Fruit fly (Drosophila melanogaster) whole organism: Measurements from ENCODE around the gene Cdc6.

ENCODE experiments used
- CG8478 ChIP-seq: fragments of >200 bp; optimal IDR thresholded peaks from 2 replicates; lab custom pipeline; 2018; ENCODE audit warnings: inconsistent platforms
- Dll ChIP-seq: fragments of >200 bp; optimal IDR thresholded peaks from 2 replicates; lab custom pipeline; 2017
- EcR ChIP-seq, 2 experiments: fragments of >200 bp; optimal IDR thresholded peaks; 2 replicates each; lab custom pipeline; 2017; ENCODE audit warnings: missing biosample characterization in 2 of 2, missing genetic modification characterization in 2 of 2, missing genetic modification reagents in 2 of 2
- pan ChIP-seq: fragments of >200 bp; optimal IDR thresholded peaks from 2 replicates; lab custom pipeline; 2017
- psq ChIP-seq: fragments of >200 bp; optimal IDR thresholded peaks from 2 replicates; lab custom pipeline; 2017
- usp ChIP-seq: fragments of >200 bp; optimal IDR thresholded peaks from 2 replicates; lab custom pipeline; 2017; ENCODE audit warnings: missing biosample characterization, missing genetic modification characterization, mixed read lengths

Cdc6 gene

DNA sequence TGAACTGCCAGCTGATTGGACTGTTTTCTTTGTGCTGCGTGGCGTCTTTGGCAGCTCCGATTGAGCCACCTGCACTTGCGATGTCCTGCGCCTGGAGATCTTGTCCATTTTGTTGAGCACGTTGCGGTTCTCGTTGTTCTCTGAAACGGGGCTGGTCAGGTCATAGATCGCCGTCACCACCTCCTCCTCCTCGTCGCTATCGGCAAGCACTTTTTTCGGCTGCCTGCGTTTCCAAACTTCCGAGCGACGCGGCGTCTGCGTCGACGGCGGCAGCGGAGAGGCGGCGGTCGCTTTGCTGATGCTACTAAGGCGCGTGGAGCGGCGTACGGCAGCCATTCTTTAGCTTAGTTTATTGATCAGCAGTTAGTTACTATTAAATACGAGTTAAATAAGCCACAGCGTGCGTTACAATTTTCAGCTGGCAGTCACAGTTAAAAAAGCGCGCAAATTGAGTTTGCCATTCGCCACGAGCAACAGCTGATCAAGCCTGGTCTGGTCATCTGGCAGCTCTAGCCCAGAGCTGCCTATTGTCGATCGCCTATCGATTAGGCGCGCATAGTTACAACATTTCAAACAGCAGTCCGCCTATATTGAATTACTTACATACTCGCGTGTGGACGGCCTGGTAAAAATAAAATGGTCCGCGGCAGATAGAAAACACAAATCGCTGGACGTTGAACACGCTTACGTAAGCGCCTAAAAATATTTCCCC is at the start of gene Cdc6:
Cdc6 (minus strand) TSS at position 456 of the 712 bp plus-strand sequence.
- TF ChIP-seq pan (lab: Kevin White, UChicago) (no peak), EcR (GFP tag; optimal IDR thresholded peaks at IDR 0.05; lab: Kevin White, UChicago) (no peak), usp (GFP tag; lab: Kevin White, UChicago) (no peak), Dll (lab: Kevin White, UChicago) (no peak), CG8478 (lab: Kevin White, UChicago) (no peak), psq (lab: Kevin White, UChicago) (no peak)

DNA sequence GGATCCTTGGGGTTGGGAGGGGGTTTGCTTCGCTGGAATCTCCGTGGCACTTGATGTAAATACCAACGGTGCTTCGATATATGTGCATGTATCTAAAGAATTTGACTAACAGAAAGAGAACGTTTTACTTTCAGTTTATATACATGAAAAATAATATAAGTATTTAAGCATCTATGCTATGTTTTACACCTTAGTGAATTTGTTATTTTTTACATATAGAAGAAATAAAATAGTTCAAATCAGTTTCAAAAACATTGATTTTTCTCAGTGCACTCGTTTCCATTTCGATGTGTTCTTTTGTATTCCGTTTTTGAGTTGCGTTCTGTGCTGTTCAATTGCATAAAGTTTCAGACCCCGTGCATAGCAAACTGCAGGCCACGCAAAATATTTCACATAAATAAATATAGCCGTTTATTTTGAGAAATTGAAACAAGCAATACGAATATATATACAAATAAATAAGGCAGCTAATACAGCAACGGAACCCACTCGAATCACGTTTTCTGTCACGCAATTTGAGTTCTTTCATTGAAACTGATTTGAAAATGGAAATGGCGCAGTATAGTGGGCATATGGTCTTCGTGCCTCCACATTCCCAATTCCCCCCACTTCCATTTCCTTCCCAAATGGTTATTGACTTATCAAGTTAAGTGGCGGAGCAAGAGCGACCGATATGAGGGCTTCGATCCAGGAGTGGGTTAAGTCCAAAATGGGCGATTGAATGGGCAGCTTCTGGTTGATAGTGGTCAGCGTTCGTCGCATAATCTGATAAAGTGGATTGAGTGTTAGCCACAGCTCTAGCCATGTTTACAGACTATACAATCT is 48.9 kb upstream of the Cdc6 start:
- TF ChIP-seq EcR (GFP tag; optimal IDR thresholded peaks at IDR 0.05; lab: Kevin White, UChicago) = no peak
- no peak for TF ChIP-seq psq (lab: Kevin White, UChicago)
- TF ChIP-seq usp (GFP tag; lab: Kevin White, UChicago) = no peak
- no peak for TF ChIP-seq CG8478 (lab: Kevin White, UChicago)
- TF ChIP-seq pan (lab: Kevin White, UChicago) = no peak
- no peak for TF ChIP-seq Dll (lab: Kevin White, UChicago)

DNA sequence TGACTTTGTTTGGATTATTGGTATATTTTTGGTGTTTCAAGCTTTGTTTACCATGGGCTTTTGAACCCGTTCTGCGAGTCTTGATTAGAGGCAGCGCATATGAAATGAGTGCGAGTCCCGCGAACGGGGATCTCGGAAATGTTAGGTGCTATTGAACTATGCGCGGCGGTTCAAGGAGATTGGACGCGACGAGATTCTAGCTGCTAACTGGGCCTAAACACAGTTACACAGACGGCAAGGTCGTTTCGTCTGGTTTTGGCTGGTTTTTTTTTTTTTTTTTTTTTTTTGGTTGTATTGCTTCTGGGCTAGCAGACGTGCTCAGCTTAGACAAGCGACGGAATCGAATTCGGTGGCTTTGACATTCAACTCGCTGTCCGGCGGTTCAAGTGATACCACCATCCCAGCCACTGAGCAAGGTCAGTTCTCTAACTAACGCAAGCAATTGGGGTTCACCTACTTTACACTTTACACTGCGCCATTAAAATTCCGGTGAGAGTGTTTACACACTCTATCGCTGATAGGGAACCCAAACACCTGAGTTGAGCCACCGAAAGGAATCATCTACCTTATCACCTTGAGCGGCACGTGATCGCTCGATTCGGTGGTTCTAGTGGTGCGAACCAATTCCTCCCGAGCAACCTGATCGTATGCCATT is 48.2 kb upstream of the Cdc6 start:
- TF ChIP-seq CG8478 (lab: Kevin White, UChicago) (no peak), EcR (GFP tag; optimal IDR thresholded peaks at IDR 0.05; lab: Kevin White, UChicago) (no peak), pan (lab: Kevin White, UChicago) (no peak), usp (GFP tag; lab: Kevin White, UChicago) (no peak), psq (lab: Kevin White, UChicago) (no peak), Dll (lab: Kevin White, UChicago) (no peak)

DNA sequence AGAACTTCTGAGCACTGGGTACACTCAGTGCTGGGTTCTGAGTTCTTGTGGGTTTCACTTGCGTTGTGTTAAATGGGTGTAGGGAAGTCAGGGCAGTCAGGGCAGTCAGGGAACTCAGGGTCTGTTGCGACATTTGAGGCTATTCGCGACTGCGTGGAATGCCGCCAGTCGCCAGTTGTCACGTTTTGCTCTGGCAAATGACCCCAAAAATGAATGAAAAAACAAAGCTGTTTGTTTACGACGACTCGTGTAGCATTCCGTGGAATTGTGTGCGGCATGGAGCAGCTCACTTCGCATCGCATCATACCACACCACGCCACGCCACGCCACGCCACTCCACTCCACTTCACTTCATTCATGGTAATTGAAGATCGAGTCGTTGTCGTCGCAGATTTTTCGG is 47.4 kb upstream of the Cdc6 start:
- TF ChIP-seq psq (lab: Kevin White, UChicago) = no peak

DNA sequence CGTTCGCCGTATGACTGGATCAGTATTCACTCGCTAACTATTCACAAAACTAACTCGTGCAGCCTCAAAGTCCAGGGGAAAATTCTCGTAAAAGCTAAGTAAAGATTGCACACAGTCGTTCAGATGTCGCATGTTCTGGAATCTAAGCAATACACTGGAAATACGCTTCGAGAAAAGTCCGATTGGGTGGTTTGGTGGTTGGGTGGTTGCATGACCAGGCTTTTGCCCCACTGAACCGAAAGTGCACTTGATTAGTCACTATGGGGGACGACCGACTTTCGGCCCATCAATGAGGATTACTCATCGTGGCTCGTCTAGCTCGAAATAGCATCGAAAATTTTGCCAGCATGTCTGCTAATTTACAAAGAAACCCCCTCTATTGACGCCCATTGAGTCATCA is 46.5 kb upstream of the Cdc6 start:
- no peak for TF ChIP-seq EcR (GFP tag; optimal IDR thresholded peaks at IDR 0.05; lab: Kevin White, UChicago)
- no peak for TF ChIP-seq CG8478 (lab: Kevin White, UChicago)
- TF ChIP-seq psq (lab: Kevin White, UChicago) = no peak
- no peak for TF ChIP-seq pan (lab: Kevin White, UChicago)
- no peak for TF ChIP-seq Dll (lab: Kevin White, UChicago)
- no peak for TF ChIP-seq usp (GFP tag; lab: Kevin White, UChicago)

- TF ChIP-seq EcR (GFP tag; optimal IDR thresholded peaks at IDR 0.05; lab: Kevin White, UChicago) (no peak), usp (GFP tag; lab: Kevin White, UChicago) (no peak), CG8478 (lab: Kevin White, UChicago) (no peak), Dll (lab: Kevin White, UChicago) (no peak), pan (lab: Kevin White, UChicago) (no peak), psq (lab: Kevin White, UChicago) (no peak)
Measured at dm6 chr3L:8677774-8678173, 43.9 kb upstream of the Cdc6 start.

- TF ChIP-seq psq (lab: Kevin White, UChicago) (no peak), pan (lab: Kevin White, UChicago) (no peak), Dll (lab: Kevin White, UChicago) (no peak), EcR (GFP tag; optimal IDR thresholded peaks at IDR 0.05; lab: Kevin White, UChicago) (no peak), usp (GFP tag; lab: Kevin White, UChicago) (no peak), CG8478 (lab: Kevin White, UChicago) (no peak)
Measured at dm6 chr3L:8676500-8676899, 42.6 kb upstream of the Cdc6 start.

dm6 chr3L:8675545-8676084 is 41.7 kb upstream of the Cdc6 start, which contains the start of gene hry:
Gene hry, plus strand, starts transcription at chr3L:8675759.
- TF ChIP-seq CG8478 (lab: Kevin White, UChicago) = no peak
- TF ChIP-seq usp (GFP tag; lab: Kevin White, UChicago) = no peak
- TF ChIP-seq psq (lab: Kevin White, UChicago) = no peak
- no peak for TF ChIP-seq EcR (GFP tag; optimal IDR thresholded peaks at IDR 0.05; lab: Kevin White, UChicago)
- TF ChIP-seq Dll (lab: Kevin White, UChicago) = peak; percentile 24

DNA sequence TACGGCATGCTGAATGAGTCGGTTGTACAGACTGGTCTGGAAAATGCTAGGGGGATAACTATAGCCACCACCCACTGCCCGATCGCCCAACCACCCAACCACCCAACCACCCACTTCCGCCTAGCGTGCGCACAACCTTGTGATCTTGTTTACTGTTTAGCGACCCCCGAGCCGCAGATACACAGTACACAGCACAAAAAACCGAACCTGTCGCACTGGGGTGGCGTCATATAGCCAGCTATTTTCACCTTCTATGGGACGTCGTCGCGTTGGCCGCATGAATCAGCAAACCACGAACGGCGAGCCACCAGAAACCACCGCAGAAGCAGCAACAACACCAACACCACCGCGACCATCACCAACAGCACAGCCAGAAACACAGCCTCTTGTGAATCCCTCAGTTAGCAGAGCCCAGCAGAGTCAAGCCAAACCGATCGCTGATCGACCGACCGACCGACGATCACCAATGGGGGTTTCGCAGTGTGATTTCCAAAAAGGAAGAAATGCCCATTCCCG is 41.2 kb upstream of the Cdc6 start:
- TF ChIP-seq usp (GFP tag; lab: Kevin White, UChicago) (no peak), psq (lab: Kevin White, UChicago) (no peak), CG8478 (lab: Kevin White, UChicago) (no peak), EcR (GFP tag; optimal IDR thresholded peaks at IDR 0.05; lab: Kevin White, UChicago) (no peak)

DNA sequence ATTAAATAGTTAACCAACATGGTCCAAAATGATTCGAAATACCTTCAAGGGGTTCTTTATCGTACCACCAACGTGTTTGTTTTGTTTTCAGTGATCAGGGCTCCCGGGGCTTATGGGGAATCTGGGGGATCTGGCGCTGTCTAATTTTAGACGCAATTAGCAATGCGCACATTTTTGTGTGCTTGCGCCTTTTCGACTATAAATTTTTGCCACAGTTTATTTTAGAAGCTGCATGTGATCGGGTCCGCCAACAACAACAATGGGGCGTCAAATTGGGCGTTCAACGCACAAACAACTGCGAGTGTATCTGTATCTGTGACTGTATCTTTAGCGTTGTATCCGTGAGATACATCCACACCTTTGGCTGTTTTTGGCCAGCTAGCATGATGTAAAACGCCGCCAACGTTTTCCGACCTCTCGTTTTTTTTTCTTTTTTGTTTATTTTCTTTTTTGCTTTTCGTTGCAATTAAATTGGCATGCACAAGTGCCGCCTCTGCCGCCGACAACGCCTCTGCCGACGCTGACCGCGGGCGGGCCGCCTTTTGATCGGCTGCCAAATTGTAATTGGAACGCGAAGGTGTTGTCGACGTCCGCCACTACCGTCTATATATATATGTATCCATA is 39.6 kb upstream of the Cdc6 start:
- TF ChIP-seq Dll (lab: Kevin White, UChicago) (no peak), pan (lab: Kevin White, UChicago) (no peak), usp (GFP tag; lab: Kevin White, UChicago) (no peak), EcR (GFP tag; optimal IDR thresholded peaks at IDR 0.05; lab: Kevin White, UChicago) (no peak), CG8478 (lab: Kevin White, UChicago) (no peak), psq (lab: Kevin White, UChicago) (no peak)
